Fruit fly (Drosophila melanogaster) whole organism, adult: ENCODE measurements around the gene Dscam4.

Experiments
- CG12768 ChIP-seq: fragments of 200-800 bp; sonication (Bioruptor generic); optimal IDR thresholded peaks from 2 replicates; lab custom pipeline; 2017; ENCODE audit warnings: missing biosample characterization, missing genetic modification characterization, mild to moderate bottlenecking, moderate library complexity, missing genetic modification reagents
- CG1620 ChIP-seq: fragments of 200-800 bp; sonication (Bioruptor generic); optimal IDR thresholded peaks from 2 replicates; lab custom pipeline; 2016; ENCODE audit warnings: missing biosample characterization, missing genetic modification characterization
- Clk ChIP-seq: fragments of 200-800 bp; sonication (Bioruptor generic); optimal IDR thresholded peaks from 2 replicates; lab custom pipeline; 2017; ENCODE audit warnings: missing biosample characterization, missing genetic modification characterization
- Crg-1 ChIP-seq: fragments of 200-800 bp; sonication (Bioruptor generic); optimal IDR thresholded peaks from 2 replicates; lab custom pipeline; 2016; ENCODE audit warnings: missing biosample characterization, missing genetic modification characterization
- Hr96 ChIP-seq: fragments of 200-800 bp; sonication (Bioruptor generic); optimal IDR thresholded peaks from 2 replicates; lab custom pipeline; 2016; ENCODE audit warnings: missing biosample characterization, missing genetic modification characterization
- cnc ChIP-seq, 2 experiments: fragments of >200 bp; optimal IDR thresholded peaks; 2 replicates each; lab custom pipeline; 2017
- pad ChIP-seq: fragments of 200-800 bp; sonication (Bioruptor generic); optimal IDR thresholded peaks from 3 replicates; lab custom pipeline; 2017; ENCODE audit warnings: missing biosample characterization, missing genetic modification characterization, mild to moderate bottlenecking, moderate library complexity, missing genetic modification reagents
- tj ChIP-seq: fragments of 200-800 bp; sonication (Bioruptor generic); optimal IDR thresholded peaks from 3 replicates; lab custom pipeline; 2017; ENCODE audit warnings: missing biosample characterization, mild to moderate bottlenecking, missing genetic modification characterization, moderate library complexity

DNA sequence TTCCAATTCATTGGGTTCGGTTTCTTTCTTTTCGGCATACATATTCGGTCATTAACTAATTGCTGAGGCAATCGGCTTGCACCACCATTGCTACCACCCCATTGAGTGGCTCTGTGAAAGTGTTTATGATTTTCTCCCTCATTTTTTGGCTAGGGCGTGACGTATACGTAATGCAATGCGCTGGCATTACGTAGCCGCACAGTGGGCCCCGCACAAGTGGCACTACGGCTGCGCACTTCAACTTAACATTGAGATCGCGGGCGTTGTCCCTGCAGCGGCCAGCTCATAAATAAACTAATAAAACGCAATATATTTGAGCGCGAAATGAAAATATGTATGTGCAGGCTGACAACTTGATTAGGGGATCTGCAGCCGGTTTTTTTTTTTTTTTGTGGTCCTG is 93.0 kb downstream of the Dscam4 start:
- TF ChIP-seq Hr96 (GFP tag; lab: Kevin White, UChicago) (no peak), CG1620 (GFP tag; lab: Kevin White, UChicago) (no peak), Clk (GFP tag; lab: Kevin White, UChicago) (no peak), CG12768 (GFP tag; lab: Kevin White, UChicago) (no peak), cnc (optimal IDR thresholded peaks at IDR 0.05; lab: Kevin White, UChicago) (no peak), pad (GFP tag; lab: Kevin White, UChicago) (no peak), Crg-1 (GFP tag; lab: Kevin White, UChicago) (no peak), tj (no peak)
